Fruit fly (Drosophila melanogaster) whole organism, embryonic: ENCODE results near the gene upSET.

ENCODE experiments used
- Awh ChIP-seq: fragments of 200-800 bp; sonication (Bioruptor generic); IDR thresholded peaks from 2 replicates; pipeline ENCODE4, ENCODE4 v1.3.6; 2022; ENCODE audit warnings: missing biosample characterization, missing genetic modification characterization
- CG10274 ChIP-seq: fragments of 200-800 bp; sonication (Bioruptor generic); optimal IDR thresholded peaks from 3 replicates; lab custom pipeline; 2017; ENCODE audit warnings: missing biosample characterization, mild to moderate bottlenecking, missing genetic modification characterization
- CG10462 ChIP-seq: fragments of 200-800 bp; sonication (Bioruptor generic); optimal IDR thresholded peaks from 2 replicates; lab custom pipeline; 2016; ENCODE audit warnings: missing biosample characterization, missing genetic modification characterization
- CG11085 ChIP-seq: fragments of 200-800 bp; sonication (Bioruptor generic); IDR thresholded peaks from 2 replicates; pipeline ENCODE4 v1.3.6; 2022; ENCODE audit warnings: missing biosample characterization, missing genetic modification characterization
- CG12155 ChIP-seq: fragments of 200-800 bp; sonication (Bioruptor generic); optimal IDR thresholded peaks from 3 replicates; lab custom pipeline; 2016; ENCODE audit warnings: missing biosample characterization, missing genetic modification characterization
- CG12744 ChIP-seq: fragments of 200-800 bp; sonication (Bioruptor generic); optimal IDR thresholded peaks from 2 replicates; lab custom pipeline; 2016; ENCODE audit warnings: missing biosample characterization, missing genetic modification characterization
- CG12942 ChIP-seq: fragments of 200-800 bp; sonication (Bioruptor generic); optimal IDR thresholded peaks from 3 replicates; lab custom pipeline; 2016; ENCODE audit warnings: missing biosample characterization, missing genetic modification characterization
- CG13296 ChIP-seq: fragments of 200-800 bp; sonication (Bioruptor generic); optimal IDR thresholded peaks from 3 replicates; lab custom pipeline; 2018; ENCODE audit warnings: missing biosample characterization, mild to moderate bottlenecking, missing genetic modification characterization
- CG14710 ChIP-seq: fragments of 200-800 bp; sonication (Bioruptor generic); optimal IDR thresholded peaks from 3 replicates; lab custom pipeline; 2019; ENCODE audit warnings: missing biosample characterization, mild to moderate bottlenecking, missing genetic modification characterization, moderate library complexity
- CG15696 ChIP-seq: fragments of 200-800 bp; sonication (Bioruptor generic); optimal IDR thresholded peaks from 2 replicates; lab custom pipeline; 2019; ENCODE audit warnings: missing biosample characterization, mild to moderate bottlenecking, missing genetic modification characterization, moderate library complexity
- CG17186 ChIP-seq: fragments of 200-800 bp; sonication (Bioruptor generic); optimal IDR thresholded peaks from 3 replicates; lab custom pipeline; 2017; ENCODE audit warnings: missing biosample characterization, missing genetic modification reagents, missing genetic modification characterization
- CG2116 ChIP-seq: fragments of 200-800 bp; sonication (Bioruptor generic); optimal IDR thresholded peaks from 3 replicates; lab custom pipeline; 2018; ENCODE audit warnings: missing biosample characterization, mild to moderate bottlenecking, missing genetic modification characterization
- CG3407 ChIP-seq: fragments of 200-800 bp; sonication (Bioruptor generic); optimal IDR thresholded peaks from 2 replicates; lab custom pipeline; 2018; ENCODE audit warnings: missing biosample characterization, mild to moderate bottlenecking, missing genetic modification characterization
- CG4820 ChIP-seq: fragments of 200-800 bp; sonication (Bioruptor generic); optimal IDR thresholded peaks from 3 replicates; lab custom pipeline; 2016; ENCODE audit warnings: missing biosample characterization, missing genetic modification characterization
- CG5953 ChIP-seq: fragments of 200-800 bp; sonication (Bioruptor generic); IDR thresholded peaks from 2 replicates; pipeline ENCODE4 v1.3.6; 2022; ENCODE audit warnings: missing biosample characterization, missing genetic modification characterization
- CG7372 ChIP-seq: fragments of 200-800 bp; sonication (Bioruptor generic); IDR thresholded peaks from 2 replicates; pipeline ENCODE4 v1.3.6; 2022; ENCODE audit warnings: missing biosample characterization, missing genetic modification characterization
- CG7839 ChIP-seq: fragments of 200-800 bp; sonication (Bioruptor generic); optimal IDR thresholded peaks from 3 replicates; lab custom pipeline; 2018; ENCODE audit warnings: missing biosample characterization, mild to moderate bottlenecking, missing genetic modification characterization, moderate library complexity
- CG8359 ChIP-seq: fragments of 200-800 bp; sonication (Bioruptor generic); optimal IDR thresholded peaks from 2 replicates; lab custom pipeline; 2017; ENCODE audit warnings: missing biosample characterization, mild to moderate bottlenecking, missing genetic modification characterization, borderline replicate concordance
- CG8388 ChIP-seq: fragments of 200-800 bp; sonication (Bioruptor generic); optimal IDR thresholded peaks from 2 replicates; lab custom pipeline; 2019; ENCODE audit warnings: missing biosample characterization, mild to moderate bottlenecking, missing genetic modification characterization, moderate library complexity
- CG8924 ChIP-seq: fragments of 200-800 bp; optimal IDR thresholded peaks from 3 replicates; lab custom pipeline; 2019; ENCODE audit warnings: missing biosample characterization, mild to moderate bottlenecking, missing genetic modification characterization, moderate library complexity
- CoRest ChIP-seq: fragments of 200-800 bp; sonication (Bioruptor generic); optimal IDR thresholded peaks from 3 replicates; lab custom pipeline; 2018; ENCODE audit warnings: missing biosample characterization, mild to moderate bottlenecking, missing genetic modification characterization, moderate library complexity
- H2.0 ChIP-seq: fragments of 200-800 bp; sonication (Bioruptor generic); IDR thresholded peaks from 2 replicates; pipeline ENCODE4 v1.3.6; 2022; ENCODE audit warnings: missing biosample characterization, missing genetic modification characterization
- Kr ChIP-seq: fragments of 200-800 bp; sonication (Bioruptor generic); optimal IDR thresholded peaks from 2 replicates; lab custom pipeline; 2017; ENCODE audit warnings: missing biosample characterization, mild to moderate bottlenecking, missing genetic modification characterization
- Med ChIP-seq: fragments of 200-800 bp; sonication (Bioruptor generic); peaks from one replicate; lab custom pipeline; 2016; ENCODE audit warnings: missing biosample characterization, missing genetic modification characterization, mild to moderate bottlenecking, inconsistent platforms, moderate library complexity
- Meics ChIP-seq: fragments of 200-800 bp; sonication (Bioruptor generic); optimal IDR thresholded peaks from 2 replicates; lab custom pipeline; 2017; ENCODE audit warnings: missing biosample characterization, mild to moderate bottlenecking, missing genetic modification characterization
- Myb ChIP-seq: fragments of 200-800 bp; sonication (Bioruptor generic); optimal IDR thresholded peaks from 2 replicates; lab custom pipeline; 2016; ENCODE audit warnings: missing biosample characterization, missing genetic modification characterization
- NK7.1 ChIP-seq: fragments of 200-800 bp; sonication (Bioruptor generic); optimal IDR thresholded peaks from 3 replicates; lab custom pipeline; 2016; ENCODE audit warnings: missing biosample characterization, missing genetic modification characterization
- Nf-YC ChIP-seq: fragments of 200-800 bp; optimal IDR thresholded peaks from 3 replicates; lab custom pipeline; 2019; ENCODE audit warnings: missing biosample characterization, mild to moderate bottlenecking, missing genetic modification characterization, moderate library complexity
- PHDP ChIP-seq: fragments of 200-800 bp; sonication (Bioruptor generic); optimal IDR thresholded peaks from 3 replicates; lab custom pipeline; 2018; ENCODE audit warnings: missing biosample characterization, mild to moderate bottlenecking, missing genetic modification characterization, moderate library complexity
- Pdp1 ChIP-seq, 2 experiments: fragments of 200-800 bp; sonication (Bioruptor generic); optimal IDR thresholded peaks; 3 replicates each; lab custom pipeline; 2016; ENCODE audit warnings: missing biosample characterization in 2 of 2, missing genetic modification characterization in 2 of 2, mild to moderate bottlenecking in 1 of 2, moderate library complexity in 1 of 2
- Trl ChIP-seq, 3 experiments: fragments of >200 bp in 2 of 3; fragments of 200-800 bp in 1 of 3; sonication (Bioruptor generic) in 1 of 3; optimal IDR thresholded peaks; 2 replicates in 1 of 3; 3 replicates in 2 of 3; lab custom pipeline; 2016 to 2017; ENCODE audit warnings: missing biosample characterization in 1 of 3, missing genetic modification characterization in 1 of 3
- croc ChIP-seq: fragments of 200-800 bp; sonication (Bioruptor generic); conservative IDR thresholded peaks from 3 replicates; pipeline ENCODE4 v1.3.6; 2022; ENCODE audit warnings: missing biosample characterization, missing genetic modification characterization
- crol ChIP-seq: fragments of 200-800 bp; sonication (Bioruptor generic); IDR thresholded peaks from 2 replicates; pipeline ENCODE4 v1.3.6; 2022; ENCODE audit warnings: missing biosample characterization, missing genetic modification characterization
- dimm ChIP-seq: fragments of 200-800 bp; sonication (Bioruptor generic); IDR thresholded peaks from 2 replicates; pipeline ENCODE4 v1.3.6; 2022; ENCODE audit warnings: missing biosample characterization, missing genetic modification characterization
- dysf ChIP-seq: fragments of 200-800 bp; sonication (Bioruptor generic); IDR thresholded peaks from 3 replicates; pipeline ENCODE4 v1.3.6; 2022; ENCODE audit warnings: missing biosample characterization, missing genetic modification characterization
- emc ChIP-seq: fragments of 200-800 bp; sonication (Bioruptor generic); optimal IDR thresholded peaks from 2 replicates; lab custom pipeline; 2016; ENCODE audit warnings: missing biosample characterization, missing genetic modification characterization
- fd3F ChIP-seq: fragments of 200-800 bp; sonication (Bioruptor generic); optimal IDR thresholded peaks from 2 replicates; lab custom pipeline; 2018; ENCODE audit warnings: missing biosample characterization, mild to moderate bottlenecking, missing genetic modification characterization, moderate library complexity
- jing ChIP-seq: fragments of 200-800 bp; sonication (Bioruptor generic); optimal IDR thresholded peaks from 2 replicates; lab custom pipeline; 2018; ENCODE audit warnings: missing biosample characterization, mild to moderate bottlenecking, missing genetic modification characterization
- ken ChIP-seq: fragments of 200-800 bp; sonication (Bioruptor generic); IDR thresholded peaks from 3 replicates; pipeline ENCODE4 v1.3.6; 2022; ENCODE audit warnings: missing biosample characterization, missing genetic modification characterization
- lbe ChIP-seq: fragments of 200-800 bp; sonication (Bioruptor generic); optimal IDR thresholded peaks from 2 replicates; lab custom pipeline; 2016; ENCODE audit warnings: missing biosample characterization, mild to moderate bottlenecking, missing genetic modification characterization
- nerfin-2 ChIP-seq: fragments of 200-800 bp; sonication (Bioruptor generic); IDR thresholded peaks from 2 replicates; pipeline ENCODE4 v1.3.6; 2022; ENCODE audit warnings: missing biosample characterization, missing genetic modification characterization; ENCODE audit not compliant: partially characterized antibody
- nom ChIP-seq: fragments of 200-800 bp; sonication (Bioruptor generic); optimal IDR thresholded peaks from 2 replicates; lab custom pipeline; 2017; ENCODE audit warnings: missing biosample characterization, missing genetic modification characterization, mild to moderate bottlenecking, moderate library complexity, missing genetic modification reagents
- pan ChIP-seq, 4 experiments: fragments of >200 bp in 3 of 4; fragments of 200-800 bp in 1 of 4; sonication (Bioruptor generic) in 1 of 4; optimal IDR thresholded peaks in 3 of 4; IDR thresholded peaks in 1 of 4; 2 replicates each; pipeline versions ENCODE4 v1.3.6 to Lab custom; 2017 to 2022; ENCODE audit warnings: missing biosample characterization in 2 of 4, missing genetic modification characterization in 2 of 4, mixed read lengths in 1 of 4
- schlank ChIP-seq: fragments of 200-800 bp; sonication (Bioruptor generic); optimal IDR thresholded peaks from 2 replicates; lab custom pipeline; 2018; ENCODE audit warnings: missing biosample characterization, mild to moderate bottlenecking, missing genetic modification characterization
- sd ChIP-seq: fragments of 200-800 bp; sonication (Bioruptor generic); optimal IDR thresholded peaks from 3 replicates; lab custom pipeline; 2018; ENCODE audit warnings: missing biosample characterization, mild to moderate bottlenecking, missing genetic modification characterization, moderate library complexity
- seq ChIP-seq: fragments of 200-800 bp; sonication (Bioruptor generic); IDR thresholded peaks from 2 replicates; pipeline ENCODE4 v1.3.6; 2022; ENCODE audit warnings: missing biosample characterization, missing genetic modification characterization
- usp ChIP-seq: fragments of >200 bp; optimal IDR thresholded peaks from 2 replicates; lab custom pipeline; 2017; ENCODE audit warnings: missing biosample characterization, missing genetic modification characterization
- yki ChIP-seq: fragments of >200 bp; optimal IDR thresholded peaks from 3 replicates; lab custom pipeline; 2018
- zen2 ChIP-seq: fragments of 200-800 bp; sonication (Bioruptor generic); IDR thresholded peaks from 3 replicates; pipeline ENCODE4 v1.3.6; 2022; ENCODE audit warnings: missing biosample characterization, missing genetic modification characterization; ENCODE audit not compliant: partially characterized antibody

Gene upSET

dm6 chr3L:14049620-14050253 is 47.8 kb downstream of the upSET start, which contains the start of gene Neurl4 (continued):
- TF ChIP-seq Kr (GFP tag; lab: Kevin White, UChicago) = no peak
- TF ChIP-seq CG14710 (tag; lab: Kevin White, UChicago) = peak; percentile 65
- TF ChIP-seq NK7.1 = no peak
- TF ChIP-seq CG5953 (GFP tag; lab: Robert Waterston, UW) = 0 out of 2 replicates have a peak, but pooled peaks have one; percentile 29
- no peak for TF ChIP-seq CG10274 (GFP tag; lab: Kevin White, UChicago)
- TF ChIP-seq usp = no peak
- no peak for TF ChIP-seq CG8388 (GFP tag; lab: Kevin White, UChicago)
- TF ChIP-seq yki (lab: Kevin White, UChicago) = no peak
- TF ChIP-seq CoRest = peak; percentile 82
- TF ChIP-seq sd (tag; lab: Kevin White, UChicago) = no peak
- no peak for TF ChIP-seq schlank (tag; lab: Kevin White, UChicago)
- peak; percentile 8 for TF ChIP-seq CG3407 (GFP tag; lab: Kevin White, UChicago)
- TF ChIP-seq CG12155 (GFP tag; lab: Kevin White, UChicago) = peak; percentile 62
- TF ChIP-seq CG13296 (GFP tag; lab: Kevin White, UChicago) = no peak
- TF ChIP-seq croc (GFP tag; lab: Robert Waterston, UW) = no peak
- no peak for TF ChIP-seq lbe (GFP tag; lab: Kevin White, UChicago)
- TF ChIP-seq dysf (GFP tag; lab: Robert Waterston, UW) = peak; percentile 63; the same call in 2 of the 3 replicates
- peak; percentile 81 for TF ChIP-seq CG7839
- TF ChIP-seq CG15696 (tag; lab: Kevin White, UChicago) = peak; percentile 73
- no peak for TF ChIP-seq nerfin-2 (GFP tag; lab: Robert Waterston, UW)
- no peak for TF ChIP-seq zen2 (GFP tag; lab: Robert Waterston, UW)
- TF ChIP-seq Nf-YC = no peak
- TF ChIP-seq CG11085 = no peak
- TF ChIP-seq CG10462 (GFP tag; lab: Kevin White, UChicago) = peak; percentile 9
- TF ChIP-seq fd3F (GFP tag; lab: Kevin White, UChicago) = peak; percentile 66
- peak; percentile 23 for TF ChIP-seq CG2116 (GFP tag; lab: Kevin White, UChicago)
- TF ChIP-seq jing (GFP tag; lab: Kevin White, UChicago) = peak; percentile 38
- no peak for TF ChIP-seq dimm (GFP tag; lab: Robert Waterston, UW)
- TF ChIP-seq CG4820 = peak; percentile 21
- TF ChIP-seq Myb (GFP tag; lab: Kevin White, UChicago) = peak; percentile 62
- peak; percentile 78 for TF ChIP-seq Awh (GFP tag; lab: Robert Waterston, UW)
- TF ChIP-seq seq (GFP tag; lab: Robert Waterston, UW) = no peak
- no peak for TF ChIP-seq PHDP (tag; lab: Kevin White, UChicago)
- TF ChIP-seq CG12942 = peak; percentile 73
- TF ChIP-seq Trl (optimal IDR thresholded peaks at IDR 0.05; lab: Kevin White, UChicago) = no peak
- peak; percentile 63 for TF ChIP-seq Trl (GFP tag; optimal IDR thresholded peaks at IDR 0.05; lab: Kevin White, UChicago)
- TF ChIP-seq H2.0 (GFP tag; lab: Robert Waterston, UW) = peak; percentile 83
- TF ChIP-seq CG7372 (GFP tag; lab: Robert Waterston, UW) = 0 out of 2 replicates have a peak, but pooled peaks have one; percentile 8
- TF ChIP-seq pan (optimal IDR thresholded peaks at IDR 0.05; lab: Kevin White, UChicago) = no peak
- TF ChIP-seq pan (GFP tag; optimal IDR thresholded peaks at IDR 0.05 in 1 of 2, IDR thresholded peaks at IDR 0.05 in 1 of 2) = peak in 1 of 2 experiments; percentile 63
- peak in 1 of 2 experiments; percentile 43 for TF ChIP-seq Pdp1 (GFP tag; optimal IDR thresholded peaks at IDR 0.05; lab: Kevin White, UChicago)
- TF ChIP-seq Med = peak; percentile 88
- TF ChIP-seq emc (GFP tag; lab: Kevin White, UChicago) = no peak
- TF ChIP-seq crol (GFP tag; lab: Robert Waterston, UW) = no peak
- no peak for TF ChIP-seq CG8359 (GFP tag; lab: Kevin White, UChicago)
- TF ChIP-seq nom (GFP tag; lab: Kevin White, UChicago) = no peak
- TF ChIP-seq CG8924 (tag; lab: Kevin White, UChicago) = peak; percentile 81
- no peak for TF ChIP-seq CG17186
- no peak for TF ChIP-seq Meics (GFP tag; lab: Kevin White, UChicago)
- TF ChIP-seq ken = 0 out of 3 replicates have a peak, but pooled peaks have one; percentile 39
- peak; percentile 48 for TF ChIP-seq CG12744 (GFP tag; lab: Kevin White, UChicago)
